Worm (Caenorhabditis elegans): Measurements from ENCODE around the gene sre-13.

The sre-13 gene

DNA sequence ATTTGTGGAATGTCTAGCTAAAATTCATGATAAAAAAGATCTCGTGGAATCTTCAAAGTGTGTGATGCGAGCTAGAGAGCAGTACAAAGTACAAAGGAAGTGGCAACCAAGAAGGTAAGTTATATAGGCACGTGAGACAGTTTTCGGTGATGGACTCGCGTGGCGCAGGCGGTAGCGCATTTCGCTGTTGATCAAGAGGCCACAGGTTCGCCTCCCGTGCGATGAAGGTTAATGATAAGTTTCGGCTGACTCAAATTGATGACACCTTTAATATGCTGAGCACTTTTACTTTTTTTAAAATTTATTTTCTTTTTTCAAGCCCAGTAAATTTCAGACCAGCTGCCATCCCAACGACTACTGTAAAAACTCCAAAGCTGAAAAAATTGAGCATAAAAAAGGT, 19.7 kb downstream of the sre-13 start:
- TF ChIP-seq ztf-18 (tag; optimal IDR thresholded peaks at IDR 0.05) (peak; percentile 70), ZK185.1 (tag; optimal IDR thresholded peaks at IDR 0.05; ENCODE audit: poor library complexity, severe bottlenecking) (peak; percentile 66), lag-1 (GFP tag; IDR thresholded peaks at IDR 0.05) (no peak), B0261.1 (tag; optimal IDR thresholded peaks at IDR 0.05) (peak; percentile 75), attf-3 (GFP tag; conservative IDR thresholded peaks at IDR 0.05) (no peak), attf-5 (GFP tag; optimal IDR thresholded peaks at IDR 0.05) (peak; percentile 49), B0035.1 (tag; optimal IDR thresholded peaks at IDR 0.05) (no peak), snpc-4 (GFP tag; optimal IDR thresholded peaks at IDR 0.05) (no peak), snpc-4 (tag; optimal IDR thresholded peaks at IDR 0.05) (no peak), F49E8.2 (tag; optimal IDR thresholded peaks at IDR 0.05; ENCODE audit: insufficient read depth) (peak; percentile 19), rec-8 (tag; optimal IDR thresholded peaks at IDR 0.05) (peak; percentile 77 to 87), ztf-6 (GFP tag; IDR thresholded peaks at IDR 0.05) (0 out of 2 replicates have a peak, but pooled peaks have one; percentile 67), lin-35 (GFP tag; optimal IDR thresholded peaks at IDR 0.05) (no peak), lin-26 (GFP tag; IDR thresholded peaks at IDR 0.05) (peak; percentile 96), Y95B8A.8 (GFP tag; IDR thresholded peaks at IDR 0.05) (0 out of 2 replicates have a peak, but pooled peaks have one; percentile 16), hsf-1 (GFP tag; IDR thresholded peaks at IDR 0.05) (peak; percentile 60; the same call in 1 of the 2 replicates), snpc-1.3 (tag; optimal IDR thresholded peaks at IDR 0.05; ENCODE audit: insufficient read depth) (peak; percentile 55), nfyb-1 (GFP tag; IDR thresholded peaks at IDR 0.05) (peak; percentile 89), ekl-4 (GFP tag; IDR thresholded peaks at IDR 0.05) (peak; percentile 69; the same call in 1 of the 2 replicates), repo-1 (tag; optimal IDR thresholded peaks at IDR 0.05) (peak; percentile 57), snpc-3.4 (tag; optimal IDR thresholded peaks at IDR 0.05) (peak; percentile 55), zfh-2 (GFP tag; conservative IDR thresholded peaks at IDR 0.05) (no peak), lsl-1 (GFP tag; optimal IDR thresholded peaks at IDR 0.05) (peak; percentile 44), atf-7 (tag; optimal IDR thresholded peaks at IDR 0.05) (no peak), ceh-27 (GFP tag; optimal IDR thresholded peaks at IDR 0.05) (peak; percentile 59), Y67H2A.10 (GFP tag; conservative IDR thresholded peaks at IDR 0.05) (no peak), F57A8.1 (GFP tag; optimal IDR thresholded peaks at IDR 0.05) (peak; percentile 72), ztf-25 (GFP tag; IDR thresholded peaks at IDR 0.05) (peak; percentile 87; the same call in 1 of the 2 replicates), cebp-1 (GFP tag; IDR thresholded peaks at IDR 0.05) (no peak), cebp-1 (tag; optimal IDR thresholded peaks at IDR 0.05) (no peak), somi-1 (GFP tag; optimal IDR thresholded peaks at IDR 0.05) (peak; percentile 15), C17E4.6 (GFP tag; IDR thresholded peaks at IDR 0.05) (0 out of 2 replicates have a peak, but pooled peaks have one; percentile 15), lin-40 (tag; optimal IDR thresholded peaks at IDR 0.05) (peak; percentile 12), ceh-58 (GFP tag; IDR thresholded peaks at IDR 0.05) (no peak), F52B5.7 (tag; optimal IDR thresholded peaks at IDR 0.05) (peak; percentile 74), ceh-100 (GFP tag; IDR thresholded peaks at IDR 0.05) (no peak), efl-1 (GFP tag; optimal IDR thresholded peaks at IDR 0.05) (no peak), gei-17 (GFP tag; optimal IDR thresholded peaks at IDR 0.05) (no peak), chd-7 (tag; optimal IDR thresholded peaks at IDR 0.05) (peak; percentile 53), dpl-1 (GFP tag; optimal IDR thresholded peaks at IDR 0.05) (no peak), nhr-179 (tag; optimal IDR thresholded peaks at IDR 0.05) (peak; percentile 3), sdz-38 (tag; optimal IDR thresholded peaks at IDR 0.05) (no peak), F23B12.7 (tag; optimal IDR thresholded peaks at IDR 0.05; ENCODE audit: insufficient read depth) (peak; percentile 44), ama-1 (optimal IDR thresholded peaks at IDR 0.05) (no peak), ama-1 (GFP tag; optimal IDR thresholded peaks at IDR 0.05) (peak in 1 of 2 experiments; percentile 34), madf-8 (GFP tag; conservative IDR thresholded peaks at IDR 0.05) (no peak; the same call in 1 of the 2 replicates), snpc-1.1 (tag; optimal IDR thresholded peaks at IDR 0.05; ENCODE audit: insufficient read depth) (peak; percentile 59)

Data from whole organism, young adult.